Worm (Caenorhabditis elegans) whole organism, L4/young adult: ENCODE results near the gene pgl-1.

Experiments used
- W03F9.2 ChIP-seq: fragments of 150-350 bp; optimal IDR thresholded peaks from 2 replicates; lab custom pipeline; 2014; ENCODE audit warnings: missing biosample characterization, missing genetic modification characterization
- dao-5 ChIP-seq: sonication (generic microtip); optimal IDR thresholded peaks from 2 replicates; lab custom pipeline; 2016; ENCODE audit warnings: missing genotype, missing genetic modification characterization, moderate library complexity, missing compliant biosample characterization

ce11 chrIV:6977089-6977558 lies at the start of gene pgl-1, which contains the start of gene him-3:
- TF ChIP-seq dao-5 (tag; lab: Kevin White, UChicago) = no peak
- no peak for TF ChIP-seq W03F9.2
